Worm (Caenorhabditis elegans): ENCODE measurements around the gene npax-3.

npax-3 gene

ce11 chrIV:10828049-10828448 lies at the start of gene npax-3:
Gene npax-3 (minus strand): TSS chrIV:10828149.
- TF ChIP-seq egl-27 (tag; optimal IDR thresholded peaks at IDR 0.05) (no peak), swsn-7 (tag; optimal IDR thresholded peaks at IDR 0.05) (no peak), mef-2 (tag; optimal IDR thresholded peaks at IDR 0.05) (no peak), C04F5.9 (tag; optimal IDR thresholded peaks at IDR 0.05) (no peak), nhr-237 (tag; optimal IDR thresholded peaks at IDR 0.05) (no peak), lin-14 (GFP tag; optimal IDR thresholded peaks at IDR 0.05) (no peak), ceh-82 (tag; optimal IDR thresholded peaks at IDR 0.05) (no peak), ceh-8 (GFP tag; optimal IDR thresholded peaks at IDR 0.05) (no peak), C34B4.2 (tag; optimal IDR thresholded peaks at IDR 0.05) (no peak), dpl-1 (GFP tag; optimal IDR thresholded peaks at IDR 0.05) (no peak), ceh-63 (GFP tag; optimal IDR thresholded peaks at IDR 0.05) (no peak), lin-35 (GFP tag; optimal IDR thresholded peaks at IDR 0.05) (no peak), efl-1 (optimal IDR thresholded peaks at IDR 0.05) (no peak), efl-1 (GFP tag; optimal IDR thresholded peaks at IDR 0.05 in 1 of 2) (no peak), ets-5 (GFP tag; IDR thresholded peaks at IDR 0.05) (no peak)

DNA sequence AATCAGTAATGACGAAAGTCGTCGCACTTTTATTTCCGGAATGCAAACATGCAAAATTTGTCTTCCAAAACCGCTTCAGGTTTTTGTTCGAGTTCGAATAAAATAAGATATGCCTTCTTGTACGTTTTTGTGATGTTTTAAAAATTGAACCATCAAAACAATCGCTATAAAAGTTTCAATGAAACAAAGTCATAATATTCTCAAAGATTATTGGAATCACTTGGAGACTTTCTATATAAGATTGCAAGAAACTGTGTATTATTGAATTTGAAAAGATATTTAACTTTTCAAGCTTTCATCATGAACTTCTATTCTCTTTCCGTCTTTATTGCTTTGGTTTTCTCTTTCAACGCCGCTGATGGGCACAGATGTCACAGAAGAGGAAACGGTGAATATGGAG lies 48.9 kb upstream of the npax-3 start, which contains the start of gene fipr-14:
Gene fipr-14 (plus strand): TSS at position 301 of the 400 bp plus-strand sequence.
- TF ChIP-seq pqm-1 (tag; optimal IDR thresholded peaks at IDR 0.05) (no peak), unc-98 (GFP tag; IDR thresholded peaks at IDR 0.05) (no peak), sup-37 (GFP tag; optimal IDR thresholded peaks at IDR 0.05) (no peak), nhr-77 (tag; optimal IDR thresholded peaks at IDR 0.05) (no peak), nhr-20 (tag; optimal IDR thresholded peaks at IDR 0.05) (no peak)

ce11 chrIV:10874527-10874926 lies 46.6 kb upstream of the npax-3 start, which contains the start of gene F13E9.12:
Gene F13E9.12 (minus strand): TSS chrIV:10874627.
- no peak for TF ChIP-seq swsn-7 (tag; optimal IDR thresholded peaks at IDR 0.05)
- no peak for TF ChIP-seq ces-1 (GFP tag; optimal IDR thresholded peaks at IDR 0.05)
- no peak for TF ChIP-seq hpl-2 (GFP tag; optimal IDR thresholded peaks at IDR 0.05)
- TF ChIP-seq nhr-71 (tag; optimal IDR thresholded peaks at IDR 0.05): no peak

DNA sequence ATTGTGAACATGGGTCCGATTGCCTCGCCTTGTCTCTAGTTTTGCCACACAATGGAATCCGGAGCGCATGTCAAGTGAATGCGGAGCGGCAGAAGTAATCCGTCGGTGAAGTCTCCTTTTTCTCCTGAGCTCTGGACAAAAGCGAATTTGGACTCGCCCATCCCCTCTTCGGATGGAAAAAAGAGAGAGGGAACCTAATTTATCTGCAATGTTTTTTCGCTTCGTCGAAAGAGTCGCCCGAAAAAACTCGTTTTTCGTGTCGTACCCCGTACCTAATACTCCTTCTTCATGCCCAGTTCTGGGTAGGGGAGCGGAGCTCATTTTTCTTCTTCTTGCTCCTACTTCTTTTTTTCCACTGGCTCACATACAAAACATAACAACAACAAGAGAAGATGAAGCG lies 42.2 kb upstream of the npax-3 start:
- no peak for TF ChIP-seq efl-1 (optimal IDR thresholded peaks at IDR 0.05)
- TF ChIP-seq efl-1 (GFP tag; optimal IDR thresholded peaks at IDR 0.05 in 1 of 2): peak in 1 of 2 experiments; percentile 44
- TF ChIP-seq unc-130 (tag; optimal IDR thresholded peaks at IDR 0.05): no peak
- TF ChIP-seq lin-14 (GFP tag; optimal IDR thresholded peaks at IDR 0.05): peak; percentile 54

DNA sequence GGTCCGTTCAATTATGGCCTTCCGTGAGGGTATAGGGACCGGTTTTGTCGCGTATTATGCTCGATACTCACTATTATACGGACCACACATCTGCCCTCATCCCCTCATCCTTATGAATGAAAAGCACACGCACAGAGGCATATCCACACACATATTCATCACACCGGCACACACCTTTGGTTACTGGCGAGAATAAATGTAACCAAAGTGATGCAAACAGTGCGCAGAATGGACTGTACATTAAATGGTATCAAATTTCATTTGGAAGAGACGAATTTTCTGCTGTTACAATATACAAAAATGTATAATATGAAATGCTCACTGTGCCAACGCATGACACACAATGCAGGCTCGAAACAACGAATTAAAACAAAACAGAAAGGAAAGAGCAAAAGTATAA lies 41.7 kb upstream of the npax-3 start:
- no peak for TF ChIP-seq ets-5 (GFP tag; IDR thresholded peaks at IDR 0.05)
- no peak for TF ChIP-seq Y116A8C.19 (tag; optimal IDR thresholded peaks at IDR 0.05; ENCODE audit: borderline replicate concordance)
- TF ChIP-seq nhr-12 (tag; optimal IDR thresholded peaks at IDR 0.05): no peak
- no peak for TF ChIP-seq lir-3 (tag; optimal IDR thresholded peaks at IDR 0.05; ENCODE audit: poor library complexity)
- no peak for TF ChIP-seq sup-37 (GFP tag; optimal IDR thresholded peaks at IDR 0.05)

DNA sequence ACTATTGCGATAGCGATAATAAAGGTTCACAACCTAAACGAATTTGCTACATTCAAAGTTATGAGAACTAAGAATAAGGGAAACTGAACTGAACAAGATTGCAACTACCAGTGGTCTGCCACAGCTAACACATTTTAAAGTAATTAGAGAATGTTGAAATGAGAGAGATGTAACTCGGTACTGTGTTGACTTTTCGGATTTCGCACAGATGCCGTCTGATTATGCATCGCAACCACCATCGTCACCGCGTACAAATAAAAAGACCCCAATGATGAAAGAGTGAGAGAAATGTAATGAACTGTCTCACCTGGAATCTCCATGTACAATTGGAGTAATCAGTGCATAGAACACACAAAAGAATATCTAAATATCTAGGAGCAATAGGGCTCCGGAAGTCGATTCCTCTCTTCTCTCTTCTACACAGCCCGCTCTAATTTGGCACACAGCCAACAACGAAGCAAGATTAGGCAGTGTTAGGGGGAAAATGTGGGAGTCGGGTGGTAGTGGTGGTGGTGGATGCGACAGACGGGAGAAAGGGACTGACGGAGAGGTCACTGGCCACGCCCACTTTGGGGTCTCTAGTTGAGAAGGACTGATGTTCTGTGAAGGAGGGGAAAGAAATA lies 40.8 kb upstream of the npax-3 start, which contains the start of gene F13E9.11:
Gene F13E9.11 (minus strand): TSS at position 507 of the 623 bp plus-strand sequence.
- TF ChIP-seq pag-3 (tag; optimal IDR thresholded peaks at IDR 0.05; ENCODE audit: borderline replicate concordance, insufficient read depth): no peak
- peak; percentile 74 for TF ChIP-seq lin-14 (GFP tag; optimal IDR thresholded peaks at IDR 0.05)
- peak; percentile 15 for TF ChIP-seq tbx-2 (tag; optimal IDR thresholded peaks at IDR 0.05)
- TF ChIP-seq ceh-63 (GFP tag; optimal IDR thresholded peaks at IDR 0.05): no peak
- no peak for TF ChIP-seq fkh-10 (GFP tag; optimal IDR thresholded peaks at IDR 0.05)
- no peak for TF ChIP-seq nhr-71 (tag; optimal IDR thresholded peaks at IDR 0.05)
- no peak for TF ChIP-seq efl-1 (optimal IDR thresholded peaks at IDR 0.05)
- TF ChIP-seq efl-1 (GFP tag; optimal IDR thresholded peaks at IDR 0.05 in 1 of 2): no peak
- no peak for TF ChIP-seq sup-37 (GFP tag; optimal IDR thresholded peaks at IDR 0.05)
- TF ChIP-seq sox-4 (tag; optimal IDR thresholded peaks at IDR 0.05): no peak
- TF ChIP-seq nhr-20 (tag; optimal IDR thresholded peaks at IDR 0.05): no peak
- TF ChIP-seq unc-130 (tag; optimal IDR thresholded peaks at IDR 0.05): no peak
- peak in 1 of 3 experiments; percentile 43 for TF ChIP-seq ceh-82 (tag; optimal IDR thresholded peaks at IDR 0.05)
- TF ChIP-seq elt-2 (tag; optimal IDR thresholded peaks at IDR 0.05): no peak
- TF ChIP-seq nhr-47 (tag; optimal IDR thresholded peaks at IDR 0.05): peak; percentile 2
- peak; percentile 4 for TF ChIP-seq rnt-1 (tag; optimal IDR thresholded peaks at IDR 0.05)
- no peak for TF ChIP-seq nhr-84 (tag; optimal IDR thresholded peaks at IDR 0.05)
- TF ChIP-seq aly-2 (tag; optimal IDR thresholded peaks at IDR 0.05): no peak
- no peak for TF ChIP-seq ces-1 (GFP tag; optimal IDR thresholded peaks at IDR 0.05)
- no peak for TF ChIP-seq nhr-237 (tag; optimal IDR thresholded peaks at IDR 0.05)
